Fruit fly (Drosophila melanogaster) whole organism, wandering third instar larva: ENCODE measurements around the gene mib2.

Source experiments
- GATAd ChIP-seq: sonication (Bioruptor generic); optimal IDR thresholded peaks from 2 replicates; lab custom pipeline; 2016; ENCODE audit warnings: missing biosample characterization, missing genetic modification characterization
- Jra ChIP-seq: sonication (Bioruptor generic); optimal IDR thresholded peaks from 2 replicates; lab custom pipeline; 2016; ENCODE audit warnings: missing biosample characterization, missing genetic modification characterization
- Myc ChIP-seq: fragments of >200 bp; optimal IDR thresholded peaks from 2 replicates; lab custom pipeline; 2017
- OdsH ChIP-seq: fragments of 200-800 bp; sonication (Bioruptor generic); optimal IDR thresholded peaks from 2 replicates; lab custom pipeline; 2016; ENCODE audit warnings: missing biosample characterization, mild to moderate bottlenecking, missing genetic modification characterization
- Vsx2 ChIP-seq: fragments of 200-300, 225-300 bp; sonication (Bioruptor generic); optimal IDR thresholded peaks from 2 replicates; lab custom pipeline; 2018; ENCODE audit warnings: missing biosample characterization, missing genetic modification characterization; ENCODE audit not compliant: partially characterized antibody
- psq ChIP-seq: fragments of 200-800 bp; sonication (Bioruptor generic); optimal IDR thresholded peaks from 3 replicates; lab custom pipeline; 2017; ENCODE audit warnings: missing biosample characterization, mild to moderate bottlenecking, missing genetic modification characterization, moderate library complexity
- woc ChIP-seq: sonication (Bioruptor generic); optimal IDR thresholded peaks from 2 replicates; lab custom pipeline; 2016; ENCODE audit warnings: missing biosample characterization, mild to moderate bottlenecking, missing genetic modification characterization

dm6 chr2L:19088895-19089294 is 54.7 kb downstream of the mib2 start:
- no peak for TF ChIP-seq psq (GFP tag; lab: Kevin White, UChicago)
- TF ChIP-seq Myc (lab: Kevin White, UChicago), result no peak
- no peak for TF ChIP-seq Jra
- TF ChIP-seq Vsx2, result no peak
- TF ChIP-seq GATAd (GFP tag; lab: Kevin White, UChicago), result no peak
- TF ChIP-seq OdsH, result no peak
- TF ChIP-seq woc, result no peak
